Worm (Caenorhabditis elegans) whole organism, L2 larva: Measurements from ENCODE around the gene Y45G12B.2.

ENCODE experiments used
- C34F6.9 ChIP-seq: fragments of 150-350 bp; optimal IDR thresholded peaks from 2 replicates; lab custom pipeline; 2014; ENCODE audit warnings: missing biosample characterization, missing genetic modification characterization
- R02D3.7 ChIP-seq: fragments of 150-350 bp; optimal IDR thresholded peaks from 2 replicates; lab custom pipeline; 2014; ENCODE audit warnings: missing biosample characterization, missing genetic modification characterization
- Y55F3AM.14 ChIP-seq: fragments of 200-800 bp; sonication (Bioruptor generic); optimal IDR thresholded peaks from 2 replicates; lab custom pipeline; 2018; ENCODE audit warnings: mild to moderate bottlenecking, missing genetic modification characterization, missing compliant biosample characterization
- ZK546.5 ChIP-seq: sonication (generic microtip); optimal IDR thresholded peaks from 2 replicates; lab custom pipeline; 2017; ENCODE audit warnings: missing biosample characterization, missing genetic modification characterization
- alr-1 ChIP-seq: fragments of 150-350 bp; optimal IDR thresholded peaks from 2 replicates; lab custom pipeline; 2014; ENCODE audit warnings: missing biosample characterization, missing genetic modification characterization
- aly-2 ChIP-seq: fragments of 150-350 bp; optimal IDR thresholded peaks from 2 replicates; lab custom pipeline; 2014; ENCODE audit warnings: missing biosample characterization, missing genetic modification characterization
- ama-1 ChIP-seq: fragments of 150-350 bp; optimal IDR thresholded peaks from 2 replicates; lab custom pipeline; 2018; ENCODE audit warnings: inconsistent platforms
- blmp-1 ChIP-seq: sonication (generic microtip); optimal IDR thresholded peaks from 2 replicates; lab custom pipeline; 2017; ENCODE audit warnings: missing genetic modification characterization, mild to moderate bottlenecking, missing compliant biosample characterization, antibody characterized with exemption, moderate library complexity; ENCODE audit not compliant: insufficient read depth
- ceh-16 ChIP-seq: fragments of 150-350 bp; optimal IDR thresholded peaks from 2 replicates; lab custom pipeline; 2014; ENCODE audit warnings: missing biosample characterization, missing genetic modification characterization
- ceh-82 ChIP-seq: fragments of 150-350 bp; optimal IDR thresholded peaks from 2 replicates; lab custom pipeline; 2014; ENCODE audit warnings: missing biosample characterization, missing genetic modification characterization
- crh-2 ChIP-seq: sonication (generic microtip); optimal IDR thresholded peaks from 2 replicates; lab custom pipeline; 2017; ENCODE audit warnings: missing biosample characterization, missing genetic modification characterization
- dmd-4 ChIP-seq: sonication (generic microtip); optimal IDR thresholded peaks from 2 replicates; lab custom pipeline; 2017; ENCODE audit warnings: missing biosample characterization, missing genetic modification characterization
- egl-27 ChIP-seq: sonication (generic microtip); optimal IDR thresholded peaks from 3 replicates; lab custom pipeline; 2017; ENCODE audit warnings: missing biosample characterization, missing genetic modification reagents, missing genetic modification characterization
- elt-1 ChIP-seq: fragments of 150-350 bp; optimal IDR thresholded peaks from 2 replicates; lab custom pipeline; 2014; ENCODE audit warnings: missing biosample characterization, missing genetic modification characterization
- elt-3 ChIP-seq: sonication (generic microtip); optimal IDR thresholded peaks from 2 replicates; lab custom pipeline; 2017; ENCODE audit warnings: missing biosample characterization, missing genetic modification characterization
- fos-1 ChIP-seq: fragments of 150-350 bp; optimal IDR thresholded peaks from 2 replicates; lab custom pipeline; 2014; ENCODE audit warnings: missing biosample characterization, missing genetic modification characterization
- lin-11 ChIP-seq: fragments of 150-350 bp; sonication (generic microtip); optimal IDR thresholded peaks from 2 replicates; lab custom pipeline; 2014; ENCODE audit warnings: missing biosample characterization, missing genetic modification characterization, inconsistent platforms, mixed read lengths
- lin-13 ChIP-seq: fragments of 150-350 bp; optimal IDR thresholded peaks from 2 replicates; lab custom pipeline; 2014; ENCODE audit warnings: missing biosample characterization, missing genetic modification reagents, missing genetic modification characterization
- lin-39 ChIP-seq: fragments of 150-350 bp; optimal IDR thresholded peaks from 2 replicates; lab custom pipeline; 2014; ENCODE audit warnings: missing biosample characterization, missing genetic modification reagents, missing genetic modification characterization
- lsy-2 ChIP-seq, 2 experiments: fragments of 150-350 bp in 1 of 2; sonication (generic microtip) in 1 of 2; optimal IDR thresholded peaks; 2 replicates each; lab custom pipeline; 2014 to 2017; ENCODE audit warnings: missing biosample characterization in 2 of 2, missing genetic modification characterization in 2 of 2
- mab-5 ChIP-seq: fragments of 150-350 bp; optimal IDR thresholded peaks from 2 replicates; lab custom pipeline; 2014; ENCODE audit warnings: missing biosample characterization, missing genetic modification characterization
- mbf-1 ChIP-seq: sonication (generic microtip); optimal IDR thresholded peaks from 2 replicates; lab custom pipeline; 2017; ENCODE audit warnings: missing biosample characterization, missing genetic modification characterization
- mdl-1 ChIP-seq, 2 experiments: fragments of 150-350 bp in 1 of 2; sonication (generic microtip) in 1 of 2; optimal IDR thresholded peaks; 2 replicates each; lab custom pipeline; 2017; ENCODE audit warnings: missing biosample characterization in 2 of 2, missing genetic modification characterization in 2 of 2
- nhr-11 ChIP-seq: fragments of 150-350 bp; optimal IDR thresholded peaks from 2 replicates; lab custom pipeline; 2014; ENCODE audit warnings: missing biosample characterization, missing genetic modification characterization
- nhr-129 ChIP-seq: fragments of 150-350 bp; optimal IDR thresholded peaks from 2 replicates; lab custom pipeline; 2014; ENCODE audit warnings: missing biosample characterization, missing genetic modification characterization
- nhr-21 ChIP-seq: fragments of 150-350 bp; optimal IDR thresholded peaks from 2 replicates; lab custom pipeline; 2014; ENCODE audit warnings: missing biosample characterization, missing genetic modification characterization
- nhr-237 ChIP-seq: fragments of 150-350 bp; optimal IDR thresholded peaks from 2 replicates; lab custom pipeline; 2014; ENCODE audit warnings: missing biosample characterization, missing genetic modification characterization
- nhr-25 ChIP-seq: fragments of 150-350 bp; sonication (generic microtip); optimal IDR thresholded peaks from 3 replicates; lab custom pipeline; 2014; ENCODE audit warnings: missing biosample characterization, missing genetic modification characterization
- nhr-6 ChIP-seq: fragments of 150-350 bp; optimal IDR thresholded peaks from 2 replicates; lab custom pipeline; 2014; ENCODE audit warnings: missing biosample characterization, missing genetic modification characterization
- nhr-77 ChIP-seq: fragments of 150-350 bp; optimal IDR thresholded peaks from 2 replicates; lab custom pipeline; 2014; ENCODE audit warnings: missing biosample characterization, missing genetic modification characterization
- peb-1 ChIP-seq: fragments of 150-350 bp; optimal IDR thresholded peaks from 2 replicates; lab custom pipeline; 2014; ENCODE audit warnings: missing biosample characterization, missing genetic modification characterization
- sma-3 ChIP-seq: sonication (generic microtip); optimal IDR thresholded peaks from 2 replicates; lab custom pipeline; 2016; ENCODE audit warnings: missing genetic modification reagents, missing genetic modification characterization, missing compliant biosample characterization
- sma-9 ChIP-seq, 2 experiments: fragments of 150-350 bp in 1 of 2; sonication (generic microtip) in 1 of 2; optimal IDR thresholded peaks; 2 replicates each; lab custom pipeline; 2014 to 2016; ENCODE audit warnings: missing genetic modification characterization in 2 of 2, mild to moderate bottlenecking in 1 of 2, missing biosample characterization in 1 of 2, missing compliant biosample characterization in 1 of 2, missing genetic modification reagents in 1 of 2, moderate library complexity in 1 of 2
- unc-39 ChIP-seq: fragments of 150-350 bp; optimal IDR thresholded peaks from 2 replicates; lab custom pipeline; 2014; ENCODE audit warnings: missing biosample characterization, missing genetic modification characterization
- unc-55 ChIP-seq: fragments of 150-350 bp; sonication (generic microtip); optimal IDR thresholded peaks from 3 replicates; lab custom pipeline; 2014; ENCODE audit warnings: missing biosample characterization, missing genetic modification reagents, missing genetic modification characterization
- unc-62 ChIP-seq: fragments of 150-350 bp; optimal IDR thresholded peaks from 2 replicates; lab custom pipeline; 2014; ENCODE audit warnings: missing biosample characterization, missing genetic modification reagents, missing genetic modification characterization
- zag-1 ChIP-seq: fragments of 150-350 bp; optimal IDR thresholded peaks from 2 replicates; lab custom pipeline; 2014; ENCODE audit warnings: missing biosample characterization, missing genetic modification characterization
- ztf-1 ChIP-seq: fragments of 200-800 bp; sonication (Bioruptor generic); conservative IDR thresholded peaks from 2 replicates; pipeline ENCODE4 v1.3.6; 2022; ENCODE audit warnings: missing genetic modification characterization, missing compliant biosample characterization
- ztf-4 ChIP-seq: fragments of 150-350 bp; optimal IDR thresholded peaks from 2 replicates; lab custom pipeline; 2014; ENCODE audit warnings: missing biosample characterization, missing genetic modification characterization

The Y45G12B.2 gene

DNA sequence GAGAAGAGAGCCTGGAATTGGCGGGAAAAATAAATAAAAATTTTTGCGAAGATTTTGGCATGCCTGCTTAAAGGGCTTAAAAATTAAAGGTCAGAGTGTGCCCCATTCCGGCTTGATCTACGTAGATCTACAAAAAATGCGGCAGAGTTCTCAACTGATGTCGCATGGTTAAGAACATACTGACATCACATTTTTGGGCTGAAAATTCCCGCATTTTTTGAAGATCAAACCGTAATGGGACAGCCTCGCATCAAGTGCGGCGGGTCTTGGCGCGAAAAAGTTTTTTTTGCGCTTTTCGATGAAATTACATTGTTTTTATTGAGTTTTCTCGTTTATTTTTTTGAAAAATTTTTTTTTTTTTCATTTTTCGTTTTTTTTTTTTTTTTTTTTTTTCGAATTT, 3.6 kb upstream of the Y45G12B.2 start:
- no peak for TF ChIP-seq lin-39 (tag; lab: Kevin White, UChicago)
- TF ChIP-seq elt-3 (tag; lab: Kevin White, UChicago) = no peak
- no peak for TF ChIP-seq nhr-21 (tag; lab: Kevin White, UChicago)
- TF ChIP-seq Y55F3AM.14 = no peak
- TF ChIP-seq dmd-4 (tag; lab: Kevin White, UChicago) = no peak
- no peak for TF ChIP-seq peb-1 (tag; lab: Kevin White, UChicago)
- no peak for TF ChIP-seq ama-1 (lab: Kevin White, UChicago)
- TF ChIP-seq lin-13 (GFP tag; lab: Kevin White, UChicago) = no peak
- TF ChIP-seq nhr-77 (tag; lab: Kevin White, UChicago) = no peak
- no peak for TF ChIP-seq nhr-129 (tag; lab: Kevin White, UChicago)
- TF ChIP-seq zag-1 (tag; lab: Kevin White, UChicago) = no peak
- TF ChIP-seq, all 48 proteins: peak for 0

DNA sequence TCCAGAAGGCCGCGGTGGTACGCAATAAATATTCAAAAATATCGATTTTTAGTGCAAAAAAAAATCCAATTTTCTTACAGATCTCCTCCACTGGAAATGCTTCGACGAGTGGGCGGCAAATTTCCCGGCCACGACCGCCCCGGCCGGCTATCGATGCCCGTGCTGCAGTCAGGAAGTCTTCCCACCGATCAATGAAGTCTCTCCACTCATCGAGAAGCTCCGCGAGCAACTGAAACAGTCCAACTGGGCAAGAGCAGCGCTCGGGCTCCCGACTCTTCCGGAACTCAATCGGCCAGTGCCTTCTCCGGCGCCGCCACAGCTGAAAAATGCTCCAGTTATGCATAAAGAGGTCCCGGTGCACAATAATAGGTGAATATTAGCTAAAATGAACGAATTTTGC, 1.4 kb downstream of the Y45G12B.2 start, which contains the start of gene Y45G12B.3:
Y45G12B.3 (minus strand) TSS at position 320 of the 400 bp plus-strand sequence.
- TF ChIP-seq nhr-25 = no peak
- no peak for TF ChIP-seq crh-2
- no peak for TF ChIP-seq aly-2 (tag; lab: Kevin White, UChicago)
- no peak for TF ChIP-seq ceh-16 (tag; lab: Kevin White, UChicago)
- no peak for TF ChIP-seq unc-39 (tag; lab: Kevin White, UChicago)
- no peak for TF ChIP-seq Y55F3AM.14
- TF ChIP-seq sma-9 (GFP tag; optimal IDR thresholded peaks at IDR 0.05; lab: Kevin White, UChicago) = no peak
- TF ChIP-seq sma-9 (tag; optimal IDR thresholded peaks at IDR 0.05; lab: Kevin White, UChicago) = no peak
- TF ChIP-seq ceh-82 (tag; lab: Kevin White, UChicago) = no peak
- no peak for TF ChIP-seq dmd-4 (tag; lab: Kevin White, UChicago)
- TF ChIP-seq C34F6.9 (tag; lab: Kevin White, UChicago) = no peak
- no peak for TF ChIP-seq ama-1 (lab: Kevin White, UChicago)
- no peak for TF ChIP-seq blmp-1 (tag; lab: Kevin White, UChicago)
- TF ChIP-seq, all 48 proteins: peak for 0

DNA sequence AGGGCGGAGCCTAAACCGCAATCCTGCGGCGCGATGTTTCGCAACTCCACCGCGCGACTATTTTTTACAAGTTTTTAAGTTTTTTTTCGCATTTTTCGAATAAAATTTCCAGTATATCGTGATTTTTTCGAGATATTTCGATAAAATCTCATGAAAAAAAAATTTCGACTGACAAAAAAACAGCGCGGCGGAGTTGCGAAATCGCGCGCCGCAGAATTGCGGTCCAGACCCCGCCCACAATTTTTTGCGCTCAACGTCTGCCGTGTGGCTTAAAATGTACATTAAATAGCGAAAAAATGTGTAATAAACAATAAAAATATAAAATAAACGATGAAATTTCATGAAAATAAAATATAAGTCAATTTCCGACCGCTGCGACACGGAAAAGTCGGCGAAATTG, 3.1 kb downstream of the Y45G12B.2 start:
- TF ChIP-seq unc-55 (GFP tag; lab: Kevin White, UChicago) (peak; percentile 19), lsy-2 (tag; optimal IDR thresholded peaks at IDR 0.05; lab: Kevin White, UChicago) (peak in 1 of 2 experiments; percentile 2), sma-9 (GFP tag; optimal IDR thresholded peaks at IDR 0.05; lab: Kevin White, UChicago) (no peak), sma-9 (tag; optimal IDR thresholded peaks at IDR 0.05; lab: Kevin White, UChicago) (no peak)
- TF ChIP-seq, all 48 proteins: peak for 2

DNA sequence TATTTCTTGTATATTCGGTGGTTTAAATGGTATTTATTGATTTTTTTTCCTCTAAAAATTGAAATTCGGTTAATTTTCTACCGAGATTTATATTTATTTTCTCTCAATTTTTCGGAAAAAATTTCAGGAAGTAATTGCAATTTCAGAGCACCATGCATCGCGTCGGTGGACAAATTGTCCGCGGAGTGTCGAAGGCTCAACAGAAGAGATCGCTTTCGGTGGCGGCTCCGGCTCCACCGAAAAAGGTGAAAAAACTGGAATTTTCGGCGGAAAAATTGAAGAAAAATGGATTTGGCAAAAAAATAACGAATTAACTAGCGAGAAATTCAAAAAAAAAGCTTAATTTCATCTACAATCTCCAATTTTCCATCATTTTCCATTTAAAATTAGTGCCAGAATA, 4.3 kb downstream of the Y45G12B.2 start, which contains the start of gene nuo-5:
nuo-5 (plus strand) TSS at position 147 of the 400 bp plus-strand sequence.
- TF ChIP-seq fos-1 (no peak), mdl-1 (tag; optimal IDR thresholded peaks at IDR 0.05; lab: Kevin White, UChicago) (no peak), nhr-129 (tag; lab: Kevin White, UChicago) (no peak), mbf-1 (no peak), nhr-6 (tag; lab: Kevin White, UChicago) (no peak), mab-5 (tag; lab: Kevin White, UChicago) (no peak), ztf-1 (GFP tag; lab: Robert Waterston, UW) (no peak), sma-3 (GFP tag; lab: Kevin White, UChicago) (no peak), nhr-11 (tag; lab: Kevin White, UChicago) (no peak), ZK546.5 (no peak), egl-27 (tag; lab: Kevin White, UChicago) (no peak), nhr-25 (no peak), C34F6.9 (tag; lab: Kevin White, UChicago) (no peak), unc-55 (GFP tag; lab: Kevin White, UChicago) (no peak), R02D3.7 (tag; lab: Kevin White, UChicago) (no peak), unc-62 (GFP tag; lab: Kevin White, UChicago) (no peak), alr-1 (no peak), ceh-16 (tag; lab: Kevin White, UChicago) (no peak)

DNA sequence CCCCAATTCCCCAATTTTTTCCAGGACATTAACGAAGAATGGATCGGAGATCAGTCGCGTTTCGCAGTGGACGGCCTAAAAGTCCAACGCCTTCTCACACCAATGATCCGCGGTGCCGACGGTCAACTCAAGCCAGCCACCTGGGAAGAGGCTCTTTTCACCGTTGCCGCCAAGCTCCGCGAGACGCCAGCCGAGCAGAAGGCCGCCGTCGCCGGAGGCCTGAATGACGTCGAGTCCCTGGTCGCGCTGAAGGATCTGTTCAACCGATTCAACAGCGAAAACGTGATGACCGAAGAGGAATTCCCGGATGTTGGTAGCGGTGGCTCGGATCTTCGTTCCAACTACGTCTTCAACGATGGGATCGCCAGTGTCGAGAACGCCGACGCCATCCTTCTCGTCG, 8.3 kb downstream of the Y45G12B.2 start:
- no peak for TF ChIP-seq unc-39 (tag; lab: Kevin White, UChicago)
- no peak for TF ChIP-seq nhr-11 (tag; lab: Kevin White, UChicago)
- no peak for TF ChIP-seq nhr-237 (tag; lab: Kevin White, UChicago)
- TF ChIP-seq nhr-6 (tag; lab: Kevin White, UChicago) = no peak
- no peak for TF ChIP-seq ztf-4 (tag; lab: Kevin White, UChicago)
- no peak for TF ChIP-seq sma-9 (GFP tag; optimal IDR thresholded peaks at IDR 0.05; lab: Kevin White, UChicago)
- TF ChIP-seq sma-9 (tag; optimal IDR thresholded peaks at IDR 0.05; lab: Kevin White, UChicago) = no peak
- TF ChIP-seq lin-11 (tag; lab: Kevin White, UChicago) = no peak
- no peak for TF ChIP-seq R02D3.7 (tag; lab: Kevin White, UChicago)
- no peak for TF ChIP-seq Y55F3AM.14
- no peak for TF ChIP-seq elt-1 (tag; lab: Kevin White, UChicago)
